Worm (Caenorhabditis elegans) whole organism, early embryonic: ENCODE measurements around the gene T02H6.11.

Experiments used
- B0310.2 ChIP-seq: sonication (generic microtip); optimal IDR thresholded peaks from 2 replicates; lab custom pipeline; 2016; ENCODE audit warnings: mild to moderate bottlenecking, missing genetic modification characterization, missing compliant biosample characterization
- F13C5.2 ChIP-seq: sonication (generic microtip); optimal IDR thresholded peaks from 2 replicates; lab custom pipeline; 2017; ENCODE audit warnings: mild to moderate bottlenecking, missing genetic modification characterization, inconsistent platforms, missing compliant biosample characterization
- aly-1 ChIP-seq: sonication (generic microtip); optimal IDR thresholded peaks from 2 replicates; lab custom pipeline; 2016; ENCODE audit warnings: missing genetic modification characterization, missing compliant biosample characterization
- ama-1 ChIP-seq: fragments of 150-350 bp; optimal IDR thresholded peaks from 2 replicates; lab custom pipeline; 2014
- ceh-13 ChIP-seq: fragments of 200-800 bp; sonication (Bioruptor generic); optimal IDR thresholded peaks from 2 replicates; lab custom pipeline; 2018; ENCODE audit warnings: mild to moderate bottlenecking, missing genetic modification characterization, missing compliant biosample characterization
- ceh-36 ChIP-seq: sonication (generic microtip); optimal IDR thresholded peaks from 2 replicates; lab custom pipeline; 2016; ENCODE audit warnings: missing genetic modification characterization, inconsistent platforms, missing compliant biosample characterization
- ets-7 ChIP-seq: sonication (generic microtip); optimal IDR thresholded peaks from 2 replicates; lab custom pipeline; 2016; ENCODE audit warnings: missing genotype, missing genetic modification characterization, missing compliant biosample characterization
- flt-1 ChIP-seq: fragments of 200-800 bp; sonication (Bioruptor generic); IDR thresholded peaks from 2 replicates; pipeline ENCODE4 v1.3.6; 2022; ENCODE audit warnings: missing genetic modification characterization, missing compliant biosample characterization
- hmbx-1 ChIP-seq: sonication (generic microtip); optimal IDR thresholded peaks from 2 replicates; lab custom pipeline; 2016; ENCODE audit warnings: mild to moderate bottlenecking, missing genetic modification characterization, missing compliant biosample characterization
- hmg-4 ChIP-seq: fragments of 200-800 bp; sonication (Bioruptor generic); optimal IDR thresholded peaks from 2 replicates; lab custom pipeline; 2018; ENCODE audit warnings: mild to moderate bottlenecking, missing genetic modification characterization, missing compliant biosample characterization
- hnd-1 ChIP-seq: sonication (generic microtip); optimal IDR thresholded peaks from 2 replicates; lab custom pipeline; 2016; ENCODE audit warnings: missing genetic modification characterization, missing compliant biosample characterization
- pes-1 ChIP-seq: fragments of 200-800 bp; sonication (Bioruptor generic); IDR thresholded peaks from 2 replicates; pipeline ENCODE4 v1.3.6; 2022; ENCODE audit warnings: missing genetic modification reagents, missing genetic modification characterization, missing compliant biosample characterization
- scrt-1 ChIP-seq: fragments of 200-800 bp; sonication (Bioruptor generic); IDR thresholded peaks from 2 replicates; pipeline ENCODE4 v1.3.6; 2022; ENCODE audit warnings: missing genetic modification characterization, missing compliant biosample characterization
- sea-1 ChIP-seq: fragments of 200-800 bp; sonication (Bioruptor generic); conservative IDR thresholded peaks from 2 replicates; pipeline ENCODE4 v1.3.6; 2022; ENCODE audit warnings: missing genetic modification characterization, missing compliant biosample characterization
- tbx-11 ChIP-seq: fragments of 200-800 bp; sonication (Bioruptor generic); IDR thresholded peaks from 2 replicates; pipeline ENCODE4 v1.3.6; 2022; ENCODE audit warnings: missing genetic modification characterization, missing compliant biosample characterization
- tbx-37 ChIP-seq: fragments of 200-800 bp; sonication (Bioruptor generic); conservative IDR thresholded peaks from 2 replicates; pipeline ENCODE4 v1.3.6; 2022; ENCODE audit warnings: missing genetic modification reagents, missing genetic modification characterization, missing compliant biosample characterization
- tra-4 ChIP-seq: sonication (generic microtip); optimal IDR thresholded peaks from 2 replicates; lab custom pipeline; 2017; ENCODE audit warnings: missing genetic modification characterization, missing compliant biosample characterization

The T02H6.11 gene

ce11 chrII:709081-709480 lies 8.2 kb upstream of the T02H6.11 start, which contains the start of gene T02H6.1:
TSS of gene T02H6.1 (plus strand) at chrII:709381.
- no peak for TF ChIP-seq scrt-1 (GFP tag; lab: Robert Waterston, UW)
- no peak for TF ChIP-seq tbx-11 (GFP tag; lab: Robert Waterston, UW)
- no peak for TF ChIP-seq hnd-1 (tag; lab: Kevin White, UChicago)
- TF ChIP-seq flt-1 (GFP tag; lab: Robert Waterston, UW): no peak

- TF ChIP-seq tbx-11 (GFP tag; lab: Robert Waterston, UW): no peak
- TF ChIP-seq F13C5.2 (tag; lab: Kevin White, UChicago): no peak
- TF ChIP-seq scrt-1 (GFP tag; lab: Robert Waterston, UW): no peak
- no peak for TF ChIP-seq tra-4 (tag; lab: Kevin White, UChicago)
- TF ChIP-seq sea-1: no peak
- TF ChIP-seq flt-1 (GFP tag; lab: Robert Waterston, UW): no peak
- no peak for TF ChIP-seq ceh-13 (GFP tag; lab: Kevin White, UChicago)
- no peak for TF ChIP-seq hmbx-1 (tag; lab: Kevin White, UChicago)
- TF ChIP-seq ets-7: no peak
- TF ChIP-seq ama-1 (lab: Kevin White, UChicago): no peak
Observed at ce11 chrII:701371-702139, 630 bp upstream of the T02H6.11 start, which contains the start of gene thoc-1. TSS of gene thoc-1 (plus strand) at chrII:702107.

DNA sequence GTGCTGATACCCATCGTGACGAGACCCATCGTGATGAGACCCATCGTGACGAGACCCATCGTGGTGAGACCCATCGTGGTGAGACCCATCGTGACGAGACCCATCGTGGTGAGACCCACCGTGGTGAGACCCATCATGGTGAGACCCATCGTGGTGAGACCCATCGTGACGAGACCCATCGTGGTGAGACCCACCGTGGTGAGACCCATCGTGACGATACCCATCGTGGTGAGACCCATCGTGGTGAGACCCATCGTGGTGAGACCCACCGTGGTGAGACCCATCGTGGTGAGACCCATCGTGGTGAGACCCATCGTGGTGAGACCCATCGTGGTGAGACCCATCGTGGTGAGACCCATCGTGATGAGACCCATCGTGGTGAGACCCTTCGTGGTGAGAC lies 2.5 kb downstream of the T02H6.11 start:
- TF ChIP-seq scrt-1 (GFP tag; lab: Robert Waterston, UW) (peak; percentile 53; the same call in 1 of the 2 replicates), sea-1 (peak; percentile 46; the same call in 1 of the 2 replicates), tbx-11 (GFP tag; lab: Robert Waterston, UW) (peak; percentile 56; the same call in 1 of the 2 replicates)

DNA sequence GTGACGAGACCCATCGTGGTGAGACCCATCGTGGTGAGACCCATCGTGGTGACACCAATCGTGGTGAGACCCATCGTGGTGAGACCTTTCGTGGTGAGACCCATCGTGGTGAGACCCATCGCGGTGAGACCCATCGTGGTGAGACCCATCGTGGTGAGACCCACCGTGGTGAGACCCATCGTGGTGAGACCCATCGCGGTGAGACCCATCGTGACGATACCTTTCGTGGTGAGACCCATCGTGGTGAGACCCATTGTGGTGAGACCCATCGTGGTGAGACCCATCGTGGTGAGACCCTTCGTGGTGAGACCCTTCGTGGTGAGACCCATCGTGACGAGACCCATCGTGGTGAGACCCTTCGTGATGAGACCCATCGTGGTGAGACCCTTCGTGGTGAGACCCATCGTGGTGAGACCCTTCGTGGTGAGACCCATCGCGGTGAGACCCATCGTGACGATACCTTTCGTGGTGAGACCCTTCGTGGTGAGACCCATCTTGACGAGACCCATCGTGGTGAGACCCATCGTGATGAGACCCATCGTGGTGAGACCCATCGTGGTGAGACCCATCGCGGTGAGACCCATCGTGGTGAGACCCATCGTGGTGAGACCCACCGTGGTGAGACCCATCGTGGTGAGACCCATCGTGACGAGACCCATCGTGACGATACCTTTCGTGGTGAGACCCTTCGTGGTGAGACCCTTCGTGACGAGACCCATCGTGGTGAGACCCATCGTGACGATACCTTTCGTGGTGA lies 4.0 kb downstream of the T02H6.11 start:
- peak; percentile 64; the same call in 1 of the 2 replicates for TF ChIP-seq flt-1 (GFP tag; lab: Robert Waterston, UW)
- TF ChIP-seq tbx-37 (GFP tag; lab: Robert Waterston, UW): peak; percentile 57
- TF ChIP-seq scrt-1 (GFP tag; lab: Robert Waterston, UW): peak; percentile 76; the same call in 1 of the 2 replicates

DNA sequence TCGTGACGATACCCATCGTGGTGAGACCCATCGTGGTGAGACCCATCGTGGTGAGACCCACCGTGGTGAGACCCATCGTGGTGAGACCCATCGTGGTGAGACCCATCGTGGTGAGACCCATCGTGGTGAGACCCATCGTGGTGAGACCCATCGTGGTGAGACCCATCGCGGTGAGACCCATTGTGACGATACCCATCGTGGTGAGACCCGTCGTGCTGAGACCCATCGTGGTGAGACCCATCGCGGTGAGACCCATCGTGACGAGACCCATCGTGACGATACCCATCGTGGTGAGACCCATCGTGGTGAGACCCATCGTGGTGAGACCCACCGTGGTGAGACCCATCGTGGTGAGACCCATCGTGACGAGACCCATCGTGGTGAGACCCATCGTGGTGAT lies 5.8 kb downstream of the T02H6.11 start:
- TF ChIP-seq scrt-1 (GFP tag; lab: Robert Waterston, UW) (peak; percentile 70; the same call in 1 of the 2 replicates), tbx-11 (GFP tag; lab: Robert Waterston, UW) (0 out of 2 replicates have a peak, but pooled peaks have one; percentile 27), tbx-37 (GFP tag; lab: Robert Waterston, UW) (peak; percentile 53; the same call in 1 of the 2 replicates)

DNA sequence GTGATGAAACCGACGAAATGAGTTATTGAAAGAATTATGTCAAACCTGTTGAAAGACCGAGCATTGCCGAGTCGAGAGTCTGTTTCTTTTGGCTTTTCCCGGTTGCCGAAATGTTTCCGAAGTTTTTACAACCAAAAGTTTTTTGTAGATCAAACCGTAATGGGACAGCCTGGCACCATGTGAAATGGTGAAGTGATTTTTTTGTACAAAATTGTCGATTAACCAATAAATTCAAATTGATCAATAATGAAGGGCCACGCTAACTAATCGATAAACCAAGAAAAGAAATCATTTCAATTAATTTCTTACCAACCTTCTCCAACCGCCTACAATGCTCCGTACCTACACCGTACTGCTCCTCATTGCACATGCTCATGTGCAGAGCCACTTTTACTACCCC lies 9.4 kb downstream of the T02H6.11 start, which contains the start of gene T02H6.3:
TSS of gene T02H6.3 (plus strand) at position 301 of the 400 bp plus-strand sequence.
- TF ChIP-seq pes-1 (GFP tag; lab: Robert Waterston, UW): no peak

- no peak for TF ChIP-seq scrt-1 (GFP tag; lab: Robert Waterston, UW)
- TF ChIP-seq ama-1 (lab: Kevin White, UChicago): no peak
- TF ChIP-seq aly-1 (tag; lab: Kevin White, UChicago): no peak
- no peak for TF ChIP-seq tra-4 (tag; lab: Kevin White, UChicago)
- TF ChIP-seq F13C5.2 (tag; lab: Kevin White, UChicago): no peak
- no peak for TF ChIP-seq sea-1
- no peak for TF ChIP-seq pes-1 (GFP tag; lab: Robert Waterston, UW)
- TF ChIP-seq ceh-36 (tag; lab: Kevin White, UChicago): no peak
- no peak for TF ChIP-seq flt-1 (GFP tag; lab: Robert Waterston, UW)
- no peak for TF ChIP-seq B0310.2
- TF ChIP-seq tbx-11 (GFP tag; lab: Robert Waterston, UW): no peak
- no peak for TF ChIP-seq ceh-13 (GFP tag; lab: Kevin White, UChicago)
- TF ChIP-seq ets-7: no peak
- no peak for TF ChIP-seq hmbx-1 (tag; lab: Kevin White, UChicago)
- no peak for TF ChIP-seq hmg-4
- no peak for TF ChIP-seq tbx-37 (GFP tag; lab: Robert Waterston, UW)
- TF ChIP-seq hnd-1 (tag; lab: Kevin White, UChicago): no peak
Observed at ce11 chrII:689749-690148, 11.2 kb downstream of the T02H6.11 start, which contains the start of gene T02H6.4. TSS of gene T02H6.4 (plus strand) at chrII:690049.

ce11 chrII:684811-685210 lies 16.1 kb downstream of the T02H6.11 start, which contains the start of gene T02H6.5:
TSS of gene T02H6.5 (plus strand) at chrII:685111.
- no peak for TF ChIP-seq hmbx-1 (tag; lab: Kevin White, UChicago)
- TF ChIP-seq pes-1 (GFP tag; lab: Robert Waterston, UW): no peak
- TF ChIP-seq ceh-36 (tag; lab: Kevin White, UChicago): no peak
- no peak for TF ChIP-seq tra-4 (tag; lab: Kevin White, UChicago)
- no peak for TF ChIP-seq ama-1 (lab: Kevin White, UChicago)
- TF ChIP-seq aly-1 (tag; lab: Kevin White, UChicago): no peak
- TF ChIP-seq tbx-11 (GFP tag; lab: Robert Waterston, UW): no peak
- no peak for TF ChIP-seq scrt-1 (GFP tag; lab: Robert Waterston, UW)
- no peak for TF ChIP-seq ceh-13 (GFP tag; lab: Kevin White, UChicago)
- no peak for TF ChIP-seq ets-7
- no peak for TF ChIP-seq sea-1
- TF ChIP-seq hmg-4: no peak
- no peak for TF ChIP-seq F13C5.2 (tag; lab: Kevin White, UChicago)
- no peak for TF ChIP-seq flt-1 (GFP tag; lab: Robert Waterston, UW)
- TF ChIP-seq tbx-37 (GFP tag; lab: Robert Waterston, UW): no peak
- no peak for TF ChIP-seq hnd-1 (tag; lab: Kevin White, UChicago)
- no peak for TF ChIP-seq B0310.2
